1 fruit fly cellular context compared by ENCODE assay signal in genomic region chr3L:3634107-3634737, dm6.
A peak's percentile ranks its signal among the peaks of the same experiment; 100 is the strongest.
TF ChIP-seq lines count a peak whose summit lies in the region.

No protein-coding gene starts in this region.

TF ChIP-seq in whole organism, embryonic, 481 proteins besides CTCF, POLR2A, EP300 and RAD21 (continued from another document):
- TF ChIP-seq NK7.1 (GFP tag; optimal IDR thresholded peaks at IDR 0.05; lab: Kevin White, UChicago): no peak
- TF ChIP-seq CG13775 (GFP tag; optimal IDR thresholded peaks at IDR 0.05; lab: Kevin White, UChicago): peak; percentile 34
- no peak for TF ChIP-seq mirr (GFP tag; optimal IDR thresholded peaks at IDR 0.05; lab: Kevin White, UChicago)
- no peak for TF ChIP-seq Dad (GFP tag; optimal IDR thresholded peaks at IDR 0.05; lab: Kevin White, UChicago)
- TF ChIP-seq CG1024 (GFP tag; IDR thresholded peaks at IDR 0.05; lab: Robert Waterston, UW): peak; percentile 63; the same call in 1 of the 2 replicates
- TF ChIP-seq pan (optimal IDR thresholded peaks at IDR 0.05; lab: Kevin White, UChicago): no peak
- peak in 1 of 2 experiments; percentile 65 for TF ChIP-seq pan (GFP tag; optimal IDR thresholded peaks at IDR 0.05 in 1 of 2, IDR thresholded peaks at IDR 0.05 in 1 of 2)
- peak; percentile 52; the same call in 1 of the 2 replicates for TF ChIP-seq ap (GFP tag; IDR thresholded peaks at IDR 0.05; lab: Robert Waterston, UW)
- no peak for TF ChIP-seq crp (GFP tag; optimal IDR thresholded peaks at IDR 0.05; lab: Kevin White, UChicago)
- TF ChIP-seq CG10979 (tag; optimal IDR thresholded peaks at IDR 0.05; lab: Kevin White, UChicago): peak; percentile 87
- no peak for TF ChIP-seq ems (GFP tag; optimal IDR thresholded peaks at IDR 0.05; lab: Kevin White, UChicago)
- no peak for TF ChIP-seq Ravus (GFP tag; IDR thresholded peaks at IDR 0.05; lab: Robert Waterston, UW)
- no peak for TF ChIP-seq CG7786 (GFP tag; optimal IDR thresholded peaks at IDR 0.05; lab: Kevin White, UChicago)
- TF ChIP-seq CG15073 (GFP tag; optimal IDR thresholded peaks at IDR 0.05; lab: Kevin White, UChicago): no peak
- TF ChIP-seq CG3065 (GFP tag; optimal IDR thresholded peaks at IDR 0.05; lab: Kevin White, UChicago): peak; percentile 10
- peak; percentile 45 for TF ChIP-seq Fer3 (tag; optimal IDR thresholded peaks at IDR 0.05; lab: Kevin White, UChicago)
- no peak for TF ChIP-seq CG7987 (GFP tag; optimal IDR thresholded peaks at IDR 0.05; lab: Kevin White, UChicago)
- no peak for TF ChIP-seq HHEX (GFP tag; optimal IDR thresholded peaks at IDR 0.05; lab: Kevin White, UChicago)
- no peak for TF ChIP-seq CG1832 (GFP tag; optimal IDR thresholded peaks at IDR 0.05; lab: Kevin White, UChicago)
- TF ChIP-seq Tbp (GFP tag; optimal IDR thresholded peaks at IDR 0.05; lab: Kevin White, UChicago): no peak
- no peak for TF ChIP-seq MESR4 (GFP tag; optimal IDR thresholded peaks at IDR 0.05; lab: Kevin White, UChicago)
- TF ChIP-seq CG10274 (GFP tag; optimal IDR thresholded peaks at IDR 0.05; lab: Kevin White, UChicago): no peak
- peak; percentile 62 for TF ChIP-seq CG9727 (GFP tag; optimal IDR thresholded peaks at IDR 0.05; lab: Kevin White, UChicago)
- TF ChIP-seq pros (GFP tag; optimal IDR thresholded peaks at IDR 0.05; lab: Kevin White, UChicago): peak; percentile 61
- peak; percentile 24 for TF ChIP-seq CG9437 (GFP tag; optimal IDR thresholded peaks at IDR 0.05; lab: Kevin White, UChicago)
- 0 out of 2 replicates have a peak, but pooled peaks have one; percentile 12 for TF ChIP-seq sob (GFP tag; IDR thresholded peaks at IDR 0.05; lab: Robert Waterston, UW)
- TF ChIP-seq CG17186 (GFP tag; optimal IDR thresholded peaks at IDR 0.05; lab: Kevin White, UChicago): no peak
- TF ChIP-seq crol (GFP tag; IDR thresholded peaks at IDR 0.05; lab: Robert Waterston, UW): 0 out of 2 replicates have a peak, but pooled peaks have one; percentile 10
- no peak for TF ChIP-seq Opbp (GFP tag; IDR thresholded peaks at IDR 0.05; lab: Robert Waterston, UW; ENCODE audit: partially characterized antibody)
- peak; percentile 82 for TF ChIP-seq zfh1 (GFP tag; IDR thresholded peaks at IDR 0.05; lab: Robert Waterston, UW)
- no peak for TF ChIP-seq CG13624 (GFP tag; optimal IDR thresholded peaks at IDR 0.05; lab: Kevin White, UChicago)
- TF ChIP-seq Hr51 (GFP tag; optimal IDR thresholded peaks at IDR 0.05; lab: Kevin White, UChicago): peak in 1 of 2 experiments; percentile 80
- no peak for TF ChIP-seq CG30431 (GFP tag; optimal IDR thresholded peaks at IDR 0.05; lab: Kevin White, UChicago)
- TF ChIP-seq phol (tag; optimal IDR thresholded peaks at IDR 0.05; lab: Kevin White, UChicago): peak; percentile 78
- TF ChIP-seq stc (GFP tag; IDR thresholded peaks at IDR 0.05; lab: Robert Waterston, UW): peak; percentile 80
- TF ChIP-seq CG8944 (GFP tag; optimal IDR thresholded peaks at IDR 0.05; lab: Kevin White, UChicago): no peak
- peak; percentile 47 for TF ChIP-seq CG17385 (GFP tag; optimal IDR thresholded peaks at IDR 0.05; lab: Kevin White, UChicago)
- TF ChIP-seq CG15269 (tag; optimal IDR thresholded peaks at IDR 0.05; lab: Kevin White, UChicago): peak; percentile 67
- TF ChIP-seq mld (GFP tag; IDR thresholded peaks at IDR 0.05; lab: Robert Waterston, UW; ENCODE audit: partially characterized antibody): no peak
- no peak for TF ChIP-seq HLH54F (GFP tag; optimal IDR thresholded peaks at IDR 0.05; lab: Kevin White, UChicago)
- peak; percentile 42 for TF ChIP-seq org-1 (GFP tag; optimal IDR thresholded peaks at IDR 0.05; lab: Kevin White, UChicago)
- TF ChIP-seq CG9797 (GFP tag; optimal IDR thresholded peaks at IDR 0.05; lab: Kevin White, UChicago): no peak
- peak; percentile 66 for TF ChIP-seq CG2202 (tag; optimal IDR thresholded peaks at IDR 0.05; lab: Kevin White, UChicago)
- no peak for TF ChIP-seq schlank (tag; optimal IDR thresholded peaks at IDR 0.05; lab: Kevin White, UChicago)
- no peak for TF ChIP-seq Kr (GFP tag; optimal IDR thresholded peaks at IDR 0.05; lab: Kevin White, UChicago)
- no peak for TF ChIP-seq HmgD (GFP tag; optimal IDR thresholded peaks at IDR 0.05; lab: Kevin White, UChicago)
- peak; percentile 3 for TF ChIP-seq CG17802 (tag; optimal IDR thresholded peaks at IDR 0.05; lab: Kevin White, UChicago)
- TF ChIP-seq NfI (GFP tag; optimal IDR thresholded peaks at IDR 0.05; lab: Kevin White, UChicago): peak; percentile 34
- TF ChIP-seq p53 (GFP tag; optimal IDR thresholded peaks at IDR 0.05; lab: Kevin White, UChicago): no peak
- TF ChIP-seq tgo (GFP tag; IDR thresholded peaks at IDR 0.05; lab: Robert Waterston, UW): peak; percentile 35; the same call in 2 of the 3 replicates
- peak; percentile 62 for TF ChIP-seq salm (tag; optimal IDR thresholded peaks at IDR 0.05; lab: Kevin White, UChicago)
- TF ChIP-seq Elba2 (GFP tag; optimal IDR thresholded peaks at IDR 0.05; lab: Kevin White, UChicago): no peak
- TF ChIP-seq Abd-B (GFP tag; optimal IDR thresholded peaks at IDR 0.05; lab: Kevin White, UChicago): no peak
- no peak for TF ChIP-seq Dbx (GFP tag; IDR thresholded peaks at IDR 0.05; lab: Robert Waterston, UW)
- TF ChIP-seq da (GFP tag; optimal IDR thresholded peaks at IDR 0.05; lab: Kevin White, UChicago): no peak
- no peak for TF ChIP-seq C15 (GFP tag; IDR thresholded peaks at IDR 0.05; lab: Robert Waterston, UW)
- peak; percentile 80 for TF ChIP-seq Asciz (GFP tag; optimal IDR thresholded peaks at IDR 0.05; lab: Kevin White, UChicago)
- peak; percentile 39 for TF ChIP-seq CG30020 (tag; optimal IDR thresholded peaks at IDR 0.05; lab: Kevin White, UChicago)
- no peak for TF ChIP-seq CG2120 (GFP tag; optimal IDR thresholded peaks at IDR 0.05; lab: Kevin White, UChicago)
- TF ChIP-seq inv (GFP tag; IDR thresholded peaks at IDR 0.05; lab: Robert Waterston, UW; ENCODE audit: partially characterized antibody): no peak
- TF ChIP-seq hkb (optimal IDR thresholded peaks at IDR 0.05; lab: Kevin White, UChicago): no peak
- TF ChIP-seq hkb (GFP tag; IDR thresholded peaks at IDR 0.05; lab: Robert Waterston, UW): peak; percentile 76
- no peak for TF ChIP-seq Ada2b (GFP tag; IDR thresholded peaks at IDR 0.05; lab: Robert Waterston, UW)
- TF ChIP-seq amos (GFP tag; IDR thresholded peaks at IDR 0.05; lab: Robert Waterston, UW; ENCODE audit: partially characterized antibody): no peak
- no peak for TF ChIP-seq gfzf (GFP tag; optimal IDR thresholded peaks at IDR 0.05; lab: Kevin White, UChicago)
- no peak for TF ChIP-seq Mes4 (GFP tag; optimal IDR thresholded peaks at IDR 0.05; lab: Kevin White, UChicago)
- peak; percentile 82 for TF ChIP-seq gcm (GFP tag; optimal IDR thresholded peaks at IDR 0.05; lab: Kevin White, UChicago)
- TF ChIP-seq gce (GFP tag; IDR thresholded peaks at IDR 0.05; lab: Robert Waterston, UW): 0 out of 3 replicates have a peak, but pooled peaks have one; percentile 62
- TF ChIP-seq dpn (GFP tag; optimal IDR thresholded peaks at IDR 0.05; lab: Kevin White, UChicago): peak in 1 of 2 experiments; percentile 38
- no peak for TF ChIP-seq CG17912 (GFP tag; optimal IDR thresholded peaks at IDR 0.05; lab: Kevin White, UChicago)
- peak; percentile 62 for TF ChIP-seq Nf-YB (GFP tag; optimal IDR thresholded peaks at IDR 0.05; lab: Kevin White, UChicago)
- peak; percentile 33 for TF ChIP-seq sd (tag; optimal IDR thresholded peaks at IDR 0.05; lab: Kevin White, UChicago)
- no peak for TF ChIP-seq H15 (GFP tag; IDR thresholded peaks at IDR 0.05; lab: Robert Waterston, UW)
- no peak for TF ChIP-seq CG4730 (GFP tag; IDR thresholded peaks at IDR 0.05; lab: Robert Waterston, UW)
- TF ChIP-seq CG5245 (GFP tag; optimal IDR thresholded peaks at IDR 0.05; lab: Kevin White, UChicago): no peak
- peak; percentile 75 for TF ChIP-seq Xrp1 (GFP tag; IDR thresholded peaks at IDR 0.05; lab: Robert Waterston, UW)
- peak; percentile 57 for TF ChIP-seq lmd (GFP tag; IDR thresholded peaks at IDR 0.05; lab: Robert Waterston, UW)
- peak; percentile 80 for TF ChIP-seq CG17361 (GFP tag; IDR thresholded peaks at IDR 0.05; lab: Robert Waterston, UW)
- peak; percentile 53 for TF ChIP-seq CG1529 (GFP tag; optimal IDR thresholded peaks at IDR 0.05; lab: Kevin White, UChicago)
- TF ChIP-seq CG8290 (GFP tag; optimal IDR thresholded peaks at IDR 0.05; lab: Kevin White, UChicago): no peak
- no peak for TF ChIP-seq CG8290 (tag; optimal IDR thresholded peaks at IDR 0.05; lab: Kevin White, UChicago)
- no peak for TF ChIP-seq CG3163 (GFP tag; optimal IDR thresholded peaks at IDR 0.05; lab: Kevin White, UChicago)
- no peak for TF ChIP-seq wek (GFP tag; optimal IDR thresholded peaks at IDR 0.05; lab: Kevin White, UChicago)
- no peak for TF ChIP-seq CG31365 (tag; optimal IDR thresholded peaks at IDR 0.05; lab: Kevin White, UChicago)
- TF ChIP-seq ken (GFP tag; IDR thresholded peaks at IDR 0.05; lab: Robert Waterston, UW): peak; percentile 25; the same call in 1 of the 3 replicates
- TF ChIP-seq grn (GFP tag; optimal IDR thresholded peaks at IDR 0.05; lab: Kevin White, UChicago): no peak
- no peak for TF ChIP-seq CG34224 (GFP tag; IDR thresholded peaks at IDR 0.05; lab: Robert Waterston, UW; ENCODE audit: partially characterized antibody)
- TF ChIP-seq CG6175 (GFP tag; IDR thresholded peaks at IDR 0.05; lab: Robert Waterston, UW): no peak
- TF ChIP-seq CG2889 (GFP tag; IDR thresholded peaks at IDR 0.05; lab: Robert Waterston, UW): no peak
- TF ChIP-seq Poxn (GFP tag; IDR thresholded peaks at IDR 0.05; lab: Robert Waterston, UW): no peak
- no peak for TF ChIP-seq mam (GFP tag; optimal IDR thresholded peaks at IDR 0.05; lab: Kevin White, UChicago)
- no peak for TF ChIP-seq kay (GFP tag; optimal IDR thresholded peaks at IDR 0.05; lab: Kevin White, UChicago)
- TF ChIP-seq TFAM (GFP tag; optimal IDR thresholded peaks at IDR 0.05; lab: Kevin White, UChicago): no peak
- TF ChIP-seq D19B (GFP tag; optimal IDR thresholded peaks at IDR 0.05; lab: Kevin White, UChicago): no peak
- TF ChIP-seq NC2β (GFP tag; optimal IDR thresholded peaks at IDR 0.05; lab: Kevin White, UChicago): no peak
- no peak for TF ChIP-seq luna (GFP tag; optimal IDR thresholded peaks at IDR 0.05; lab: Kevin White, UChicago)
- peak; percentile 15 for TF ChIP-seq CG10147 (GFP tag; optimal IDR thresholded peaks at IDR 0.05; lab: Kevin White, UChicago)
- peak; percentile 78 for TF ChIP-seq Sox102F (GFP tag; optimal IDR thresholded peaks at IDR 0.05; lab: Kevin White, UChicago)
- TF ChIP-seq Med (GFP tag; lab: Kevin White, UChicago): no peak
- no peak for TF ChIP-seq CG15011 (GFP tag; optimal IDR thresholded peaks at IDR 0.05; lab: Kevin White, UChicago)
- TF ChIP-seq Neu2 (GFP tag; optimal IDR thresholded peaks at IDR 0.05; lab: Kevin White, UChicago; ENCODE audit: borderline replicate concordance): no peak
- TF ChIP-seq bcd (GFP tag; optimal IDR thresholded peaks at IDR 0.05; lab: Kevin White, UChicago): peak; percentile 61
- no peak for TF ChIP-seq CG6272 (GFP tag; IDR thresholded peaks at IDR 0.05; lab: Robert Waterston, UW)
- no peak for TF ChIP-seq gsb (GFP tag; IDR thresholded peaks at IDR 0.05; lab: Robert Waterston, UW)
- TF ChIP-seq zfh2 (GFP tag; optimal IDR thresholded peaks at IDR 0.05; lab: Kevin White, UChicago): no peak
- TF ChIP-seq Hmr (GFP tag; optimal IDR thresholded peaks at IDR 0.05; lab: Kevin White, UChicago): no peak
- TF ChIP-seq al (GFP tag; IDR thresholded peaks at IDR 0.05; lab: Robert Waterston, UW): no peak
- TF ChIP-seq Deaf1 (tag; optimal IDR thresholded peaks at IDR 0.05; lab: Kevin White, UChicago): peak; percentile 57
- peak; percentile 55 for TF ChIP-seq CG4424 (GFP tag; optimal IDR thresholded peaks at IDR 0.05; lab: Kevin White, UChicago)
- TF ChIP-seq CG6689 (GFP tag; IDR thresholded peaks at IDR 0.05; lab: Robert Waterston, UW): peak; percentile 56
- peak; percentile 24 for TF ChIP-seq Sry-β (GFP tag; optimal IDR thresholded peaks at IDR 0.05; lab: Kevin White, UChicago)
- peak; percentile 16 for TF ChIP-seq Meics (GFP tag; optimal IDR thresholded peaks at IDR 0.05; lab: Kevin White, UChicago)
- peak; percentile 92 for TF ChIP-seq CG2712 (tag; optimal IDR thresholded peaks at IDR 0.05; lab: Kevin White, UChicago)
- no peak for TF ChIP-seq CG11696 (GFP tag; IDR thresholded peaks at IDR 0.05; lab: Robert Waterston, UW)
- no peak for TF ChIP-seq dimm (GFP tag; IDR thresholded peaks at IDR 0.05; lab: Robert Waterston, UW)
- no peak for TF ChIP-seq otp (GFP tag; IDR thresholded peaks at IDR 0.05; lab: Robert Waterston, UW)
- no peak; the same call in 2 of the 3 replicates for TF ChIP-seq so (GFP tag; IDR thresholded peaks at IDR 0.05; lab: Robert Waterston, UW)
- TF ChIP-seq CG1792 (GFP tag; optimal IDR thresholded peaks at IDR 0.05; lab: Kevin White, UChicago): no peak
- TF ChIP-seq CG7357 (GFP tag; IDR thresholded peaks at IDR 0.05; lab: Robert Waterston, UW): 0 out of 3 replicates have a peak, but pooled peaks have one; percentile 38
- TF ChIP-seq CG7745 (tag; optimal IDR thresholded peaks at IDR 0.05; lab: Kevin White, UChicago): peak; percentile 57
- peak; percentile 47 for TF ChIP-seq CG17568 (GFP tag; optimal IDR thresholded peaks at IDR 0.05; lab: Kevin White, UChicago)
- TF ChIP-seq Spps (tag; optimal IDR thresholded peaks at IDR 0.05; lab: Kevin White, UChicago): peak; percentile 75
- TF ChIP-seq CG4328 (GFP tag; optimal IDR thresholded peaks at IDR 0.05; lab: Kevin White, UChicago): peak; percentile 8
- peak; percentile 53 for TF ChIP-seq CG12659 (GFP tag; optimal IDR thresholded peaks at IDR 0.05; lab: Kevin White, UChicago)
- TF ChIP-seq Nf-YA (GFP tag; IDR thresholded peaks at IDR 0.05; lab: Robert Waterston, UW): no peak
- TF ChIP-seq CkIIα-i1 (GFP tag; IDR thresholded peaks at IDR 0.05; lab: Robert Waterston, UW): no peak
- no peak for TF ChIP-seq psq (GFP tag; optimal IDR thresholded peaks at IDR 0.05; lab: Kevin White, UChicago)
- no peak for TF ChIP-seq Six4 (GFP tag; optimal IDR thresholded peaks at IDR 0.05; lab: Kevin White, UChicago)
- no peak for TF ChIP-seq Fer2 (tag; optimal IDR thresholded peaks at IDR 0.05; lab: Kevin White, UChicago)
- no peak for TF ChIP-seq CG17612 (GFP tag; IDR thresholded peaks at IDR 0.05; lab: Robert Waterston, UW)
